Worm (Caenorhabditis elegans) whole organism, L1 larva: ENCODE results near the gene F42E11.3.

Source experiments
- C16A3.4 ChIP-seq: fragments of 150-350 bp; optimal IDR thresholded peaks from 2 replicates; lab custom pipeline; 2014; ENCODE audit warnings: missing biosample characterization, missing genetic modification characterization
- Y116A8C.19 ChIP-seq: sonication (generic microtip); optimal IDR thresholded peaks from 2 replicates; lab custom pipeline; 2016; ENCODE audit warnings: missing compliant biosample characterization, missing genetic modification characterization, borderline replicate concordance
- blmp-1 ChIP-seq: fragments of 150-350 bp; optimal IDR thresholded peaks from 2 replicates; lab custom pipeline; 2014; ENCODE audit warnings: missing biosample characterization, missing genetic modification characterization
- ceh-8 ChIP-seq: fragments of 200-800 bp; sonication (Bioruptor generic); optimal IDR thresholded peaks from 2 replicates; lab custom pipeline; 2018; ENCODE audit warnings: mild to moderate bottlenecking, missing genetic modification characterization, moderate library complexity, missing compliant biosample characterization
- ceh-82 ChIP-seq, 3 experiments: fragments of 150-350 bp in 1 of 3; sonication (generic microtip) in 2 of 3; optimal IDR thresholded peaks; 2 replicates each; lab custom pipeline; 2014 to 2017; ENCODE audit warnings: missing biosample characterization in 3 of 3, missing genetic modification characterization in 3 of 3
- ceh-88 ChIP-seq: fragments of 200-800 bp; sonication (Bioruptor generic); IDR thresholded peaks from 2 replicates; pipeline ENCODE4 v1.3.6; 2022; ENCODE audit warnings: missing genetic modification characterization, missing compliant biosample characterization
- dsc-1 ChIP-seq: sonication (generic microtip); optimal IDR thresholded peaks from 2 replicates; lab custom pipeline; 2016; ENCODE audit warnings: mild to moderate bottlenecking, missing genetic modification characterization, missing compliant biosample characterization
- efl-1 ChIP-seq, 4 experiments: fragments of 150-350 bp; optimal IDR thresholded peaks in 3 of 4; peaks in 1 of 4; 1 replicate in 1 of 4; 2 replicates in 3 of 4; lab custom pipeline; 2014; ENCODE audit warnings: missing biosample characterization in 2 of 4, missing genetic modification characterization in 2 of 4, missing genetic modification reagents in 2 of 4
- efl-3 ChIP-seq: fragments of 200-800 bp; sonication (Bioruptor generic); optimal IDR thresholded peaks from 2 replicates; lab custom pipeline; 2018; ENCODE audit warnings: mild to moderate bottlenecking, missing genetic modification characterization, missing compliant biosample characterization
- egl-27 ChIP-seq, 2 experiments: fragments of 150-350 bp in 1 of 2; sonication (generic microtip); optimal IDR thresholded peaks; 3 replicates each; lab custom pipeline; 2017 to 2018; ENCODE audit warnings: missing biosample characterization in 2 of 2, missing genetic modification characterization in 2 of 2, missing genetic modification reagents in 2 of 2
- elt-2 ChIP-seq: sonication (generic microtip); optimal IDR thresholded peaks from 2 replicates; lab custom pipeline; 2016; ENCODE audit warnings: missing genetic modification characterization, mild to moderate bottlenecking, inconsistent platforms, missing compliant biosample characterization, missing genetic modification reagents
- elt-3 ChIP-seq, 6 experiments: fragments of 150-350 bp in 1 of 6; sonication (generic microtip); optimal IDR thresholded peaks; 2 replicates each; lab custom pipeline; 2017 to 2018; ENCODE audit warnings: missing biosample characterization in 6 of 6, missing genetic modification characterization in 6 of 6, inconsistent platforms in 1 of 6
- ets-5 ChIP-seq: fragments of 200-800 bp; sonication (Bioruptor generic); IDR thresholded peaks from 2 replicates; pipeline ENCODE4 v1.3.6; 2022; ENCODE audit warnings: missing genetic modification characterization, missing compliant biosample characterization
- fkh-10 ChIP-seq: sonication (generic microtip); optimal IDR thresholded peaks from 2 replicates; lab custom pipeline; 2017; ENCODE audit warnings: missing biosample characterization, missing genetic modification reagents, missing genetic modification characterization
- fos-1 ChIP-seq: fragments of 150-350 bp; optimal IDR thresholded peaks from 2 replicates; lab custom pipeline; 2014; ENCODE audit warnings: missing biosample characterization, missing genetic modification characterization
- hlh-17 ChIP-seq: fragments of 200-800 bp; sonication (Bioruptor generic); optimal IDR thresholded peaks from 2 replicates; lab custom pipeline; 2018; ENCODE audit warnings: missing genetic modification characterization, mild to moderate bottlenecking, missing compliant biosample characterization, moderate library complexity, borderline replicate concordance
- hpl-2 ChIP-seq: fragments of 150-350 bp; optimal IDR thresholded peaks from 2 replicates; lab custom pipeline; 2014; ENCODE audit warnings: missing biosample characterization, missing genetic modification reagents, missing genetic modification characterization
- irx-1 ChIP-seq: sonication (generic microtip); optimal IDR thresholded peaks from 2 replicates; lab custom pipeline; 2016; ENCODE audit warnings: missing genetic modification characterization, missing compliant biosample characterization
- isw-1 ChIP-seq: fragments of 200-800 bp; sonication (Bioruptor generic); IDR thresholded peaks from 2 replicates; pipeline ENCODE4 v1.3.6; 2022; ENCODE audit warnings: missing genetic modification characterization, missing compliant biosample characterization
- jun-1 ChIP-seq: fragments of 150-350 bp; optimal IDR thresholded peaks from 2 replicates; lab custom pipeline; 2014; ENCODE audit warnings: missing biosample characterization, missing genetic modification reagents, missing genetic modification characterization
- lin-13 ChIP-seq: fragments of 150-350 bp; optimal IDR thresholded peaks from 2 replicates; lab custom pipeline; 2014; ENCODE audit warnings: missing biosample characterization, missing genetic modification reagents, missing genetic modification characterization
- lin-14 ChIP-seq: fragments of 200-800 bp; sonication (Bioruptor generic); optimal IDR thresholded peaks from 2 replicates; lab custom pipeline; 2018; ENCODE audit warnings: mild to moderate bottlenecking, missing genetic modification characterization, moderate library complexity, missing compliant biosample characterization
- lin-15B ChIP-seq: fragments of 150-350 bp; sonication (generic microtip); optimal IDR thresholded peaks from 3 replicates; lab custom pipeline; 2014; ENCODE audit warnings: missing biosample characterization, missing genetic modification characterization
- lir-3 ChIP-seq: sonication (generic microtip); optimal IDR thresholded peaks from 2 replicates; lab custom pipeline; 2016; ENCODE audit warnings: mild to moderate bottlenecking, missing genetic modification characterization, moderate library complexity, missing compliant biosample characterization; ENCODE audit not compliant: poor library complexity
- mab-9 ChIP-seq: fragments of 200-800 bp; sonication (Bioruptor generic); IDR thresholded peaks from 2 replicates; pipeline ENCODE4 v1.3.6; 2022; ENCODE audit warnings: missing genetic modification reagents, missing genetic modification characterization, missing compliant biosample characterization
- mdl-1 ChIP-seq, 2 experiments: fragments of 150-350 bp; optimal IDR thresholded peaks; 2 replicates each; lab custom pipeline; 2014 to 2017; ENCODE audit warnings: missing biosample characterization in 2 of 2, missing genetic modification characterization in 2 of 2, inconsistent platforms in 1 of 2
- mef-2 ChIP-seq: fragments of 150-350 bp; optimal IDR thresholded peaks from 2 replicates; lab custom pipeline; 2014; ENCODE audit warnings: missing biosample characterization, missing genetic modification characterization
- nhr-12 ChIP-seq: sonication (generic microtip); optimal IDR thresholded peaks from 2 replicates; lab custom pipeline; 2017; ENCODE audit warnings: missing biosample characterization, missing genetic modification characterization
- nhr-19 ChIP-seq: fragments of 200-800 bp; sonication (Bioruptor generic); conservative IDR thresholded peaks from 2 replicates; pipeline ENCODE4 v1.3.6; 2022; ENCODE audit warnings: missing genetic modification characterization, missing compliant biosample characterization
- nhr-47 ChIP-seq: sonication (generic microtip); optimal IDR thresholded peaks from 2 replicates; lab custom pipeline; 2016; ENCODE audit warnings: mild to moderate bottlenecking, missing genetic modification characterization, moderate library complexity, missing compliant biosample characterization
- nhr-71 ChIP-seq: sonication (generic microtip); optimal IDR thresholded peaks from 2 replicates; lab custom pipeline; 2016; ENCODE audit warnings: mild to moderate bottlenecking, missing genetic modification characterization, moderate library complexity, missing compliant biosample characterization
- nhr-77 ChIP-seq: fragments of 150-350 bp; optimal IDR thresholded peaks from 2 replicates; lab custom pipeline; 2014; ENCODE audit warnings: missing biosample characterization, missing genetic modification characterization
- nhr-84 ChIP-seq: sonication (generic microtip); optimal IDR thresholded peaks from 2 replicates; lab custom pipeline; 2017; ENCODE audit warnings: missing biosample characterization, missing genetic modification characterization
- nhr-85 ChIP-seq: sonication (generic microtip); peaks from one replicate; lab custom pipeline; 2016; ENCODE audit warnings: missing genetic modification characterization, inconsistent platforms, missing compliant biosample characterization
- pag-3 ChIP-seq: sonication (generic microtip); optimal IDR thresholded peaks from 2 replicates; lab custom pipeline; 2017; ENCODE audit warnings: missing genetic modification characterization, mild to moderate bottlenecking, missing compliant biosample characterization, antibody characterized with exemption, borderline replicate concordance; ENCODE audit not compliant: insufficient read depth
- pax-3 ChIP-seq: fragments of 200-800 bp; sonication (Bioruptor generic); optimal IDR thresholded peaks from 2 replicates; lab custom pipeline; 2018; ENCODE audit warnings: mild to moderate bottlenecking, missing genetic modification characterization, moderate library complexity, missing compliant biosample characterization
- rnt-1 ChIP-seq: sonication (generic microtip); optimal IDR thresholded peaks from 2 replicates; lab custom pipeline; 2016; ENCODE audit warnings: mild to moderate bottlenecking, missing genetic modification characterization, moderate library complexity, missing compliant biosample characterization
- snu-23 ChIP-seq: sonication (generic microtip); optimal IDR thresholded peaks from 2 replicates; lab custom pipeline; 2016; ENCODE audit warnings: missing genetic modification characterization, missing compliant biosample characterization
- sox-4 ChIP-seq: sonication (generic microtip); optimal IDR thresholded peaks from 2 replicates; lab custom pipeline; 2016; ENCODE audit warnings: missing genetic modification characterization, missing compliant biosample characterization
- sptf-1 ChIP-seq: fragments of 150-350 bp; optimal IDR thresholded peaks from 2 replicates; lab custom pipeline; 2014; ENCODE audit warnings: missing biosample characterization, missing genetic modification characterization
- sup-37 ChIP-seq: fragments of 200-800 bp; sonication (Bioruptor generic); optimal IDR thresholded peaks from 2 replicates; lab custom pipeline; 2018; ENCODE audit warnings: mild to moderate bottlenecking, missing genetic modification characterization, missing compliant biosample characterization
- swsn-7 ChIP-seq: sonication (generic microtip); optimal IDR thresholded peaks from 2 replicates; lab custom pipeline; 2016; ENCODE audit warnings: missing genetic modification characterization, missing compliant biosample characterization
- tbx-2 ChIP-seq: sonication (generic microtip); optimal IDR thresholded peaks from 2 replicates; lab custom pipeline; 2016; ENCODE audit warnings: missing genetic modification characterization, missing compliant biosample characterization
- tlp-1 ChIP-seq: fragments of 150-350 bp; optimal IDR thresholded peaks from 2 replicates; lab custom pipeline; 2014; ENCODE audit warnings: missing biosample characterization, missing genetic modification characterization
- unc-30 ChIP-seq: sonication (generic microtip); optimal IDR thresholded peaks from 2 replicates; lab custom pipeline; 2017; ENCODE audit warnings: missing biosample characterization, missing genetic modification characterization
- unc-62 ChIP-seq: fragments of 150-350 bp; optimal IDR thresholded peaks from 2 replicates; lab custom pipeline; 2014; ENCODE audit warnings: missing biosample characterization, missing genetic modification reagents, missing genetic modification characterization
- unc-98 ChIP-seq: fragments of 200-800 bp; sonication (Bioruptor generic); IDR thresholded peaks from 2 replicates; pipeline ENCODE4 v1.3.6; 2022; ENCODE audit warnings: missing genetic modification characterization, missing compliant biosample characterization
- vab-15 ChIP-seq: sonication (generic microtip); optimal IDR thresholded peaks from 2 replicates; lab custom pipeline; 2017; ENCODE audit warnings: missing genotype, mild to moderate bottlenecking, missing genetic modification characterization, missing compliant biosample characterization
- xbp-1 ChIP-seq: sonication (generic microtip); optimal IDR thresholded peaks from 2 replicates; lab custom pipeline; 2016; ENCODE audit warnings: missing genetic modification characterization, missing compliant biosample characterization
- zip-4 ChIP-seq: fragments of 200-800 bp; sonication (Bioruptor generic); optimal IDR thresholded peaks from 2 replicates; lab custom pipeline; 2018; ENCODE audit warnings: mild to moderate bottlenecking, missing genetic modification characterization, moderate library complexity, missing compliant biosample characterization
- ztf-4 ChIP-seq: fragments of 150-350 bp; optimal IDR thresholded peaks from 2 replicates; lab custom pipeline; 2014; ENCODE audit warnings: missing biosample characterization, missing genetic modification characterization

Gene F42E11.3

ce11 chrX:11414837-11415550 is 39.6 kb upstream of the F42E11.3 start, which contains the start of gene pek-1 (continued):
- TF ChIP-seq ets-5 (GFP tag; lab: Robert Waterston, UW) (no peak), nhr-77 (tag; lab: Kevin White, UChicago) (peak; percentile 36), swsn-7 (tag; lab: Kevin White, UChicago) (peak; percentile 56), elt-2 (tag; lab: Kevin White, UChicago) (peak; percentile 52), vab-15 (tag; lab: Kevin White, UChicago) (no peak), mef-2 (no peak), ztf-4 (tag; lab: Kevin White, UChicago) (peak; percentile 17), nhr-85 (tag; lab: Kevin White, UChicago) (peak; percentile 86), pax-3 (tag; lab: Kevin White, UChicago) (no peak), tlp-1 (tag; lab: Kevin White, UChicago) (no peak), ceh-82 (tag; optimal IDR thresholded peaks at IDR 0.05; lab: Kevin White, UChicago) (peak in 2 of 3 experiments; percentile 6 to 46), nhr-47 (tag; lab: Kevin White, UChicago) (peak; percentile 56), isw-1 (GFP tag; lab: Robert Waterston, UW) (no peak), Y116A8C.19 (tag; lab: Kevin White, UChicago) (no peak), hlh-17 (GFP tag; lab: Kevin White, UChicago) (no peak), C16A3.4 (tag; lab: Kevin White, UChicago) (peak; percentile 10), sox-4 (no peak), unc-30 (tag; lab: Kevin White, UChicago) (no peak), irx-1 (tag; lab: Kevin White, UChicago) (peak; percentile 52), unc-62 (no peak), elt-3 (tag; optimal IDR thresholded peaks at IDR 0.05; lab: Kevin White, UChicago) (peak in 1 of 6 experiments; percentile 9), snu-23 (peak; percentile 70), sptf-1 (tag; lab: Kevin White, UChicago) (no peak), unc-98 (GFP tag; lab: Robert Waterston, UW) (no peak), fos-1 (tag; lab: Kevin White, UChicago) (no peak), mab-9 (no peak), hpl-2 (no peak), mdl-1 (tag; optimal IDR thresholded peaks at IDR 0.05; lab: Kevin White, UChicago) (peak in 1 of 2 experiments; percentile 91), rnt-1 (tag; lab: Kevin White, UChicago) (peak; percentile 75), fkh-10 (no peak), nhr-12 (no peak), lir-3 (tag; lab: Kevin White, UChicago) (peak; percentile 48), ceh-88 (GFP tag; lab: Robert Waterston, UW) (no peak), lin-14 (peak; percentile 71), lin-15B (tag; lab: Kevin White, UChicago) (no peak), egl-27 (tag; optimal IDR thresholded peaks at IDR 0.05; lab: Kevin White, UChicago) (no peak), pag-3 (tag; lab: Kevin White, UChicago) (no peak), nhr-84 (tag; lab: Kevin White, UChicago) (no peak), efl-3 (GFP tag; lab: Kevin White, UChicago) (no peak), tbx-2 (tag; lab: Kevin White, UChicago) (peak; percentile 55), zip-4 (GFP tag; lab: Kevin White, UChicago) (no peak), dsc-1 (tag; lab: Kevin White, UChicago) (peak; percentile 24), nhr-19 (GFP tag; lab: Robert Waterston, UW) (peak; percentile 60), efl-1 (optimal IDR thresholded peaks at IDR 0.05; lab: Kevin White, UChicago) (peak; percentile 5 to 12), efl-1 (GFP tag; optimal IDR thresholded peaks at IDR 0.05 in 1 of 2; lab: Kevin White, UChicago) (peak; percentile 4 to 95), jun-1 (peak; percentile 13), xbp-1 (tag; lab: Kevin White, UChicago) (peak; percentile 92), ceh-8 (GFP tag; lab: Kevin White, UChicago) (no peak), nhr-71 (tag; lab: Kevin White, UChicago) (peak; percentile 88), lin-13 (GFP tag; lab: Kevin White, UChicago) (peak; percentile 29), blmp-1 (tag; lab: Kevin White, UChicago) (peak; percentile 96), sup-37 (GFP tag; lab: Kevin White, UChicago) (peak; percentile 19)
